Fruit fly (Drosophila melanogaster) whole organism, adult: Measurements from ENCODE around the gene CG17186.

Source experiments
- CG7045 ChIP-seq: fragments of 200-800 bp; sonication (Bioruptor generic); optimal IDR thresholded peaks from 2 replicates; lab custom pipeline; 2017; ENCODE audit warnings: missing biosample characterization, mild to moderate bottlenecking, missing genetic modification characterization
- Crg-1 ChIP-seq: fragments of 200-800 bp; sonication (Bioruptor generic); optimal IDR thresholded peaks from 2 replicates; lab custom pipeline; 2016; ENCODE audit warnings: missing biosample characterization, missing genetic modification characterization
- Hr96 ChIP-seq: fragments of 200-800 bp; sonication (Bioruptor generic); optimal IDR thresholded peaks from 2 replicates; lab custom pipeline; 2016; ENCODE audit warnings: missing biosample characterization, missing genetic modification characterization
- cic ChIP-seq: fragments of 200-800 bp; sonication (Bioruptor generic); optimal IDR thresholded peaks from 2 replicates; lab custom pipeline; 2017; ENCODE audit warnings: missing biosample characterization, mild to moderate bottlenecking, missing genetic modification characterization, moderate library complexity

dm6 chr3R:19905932-19906439, 28.7 kb upstream of the CG17186 start:
- TF ChIP-seq Crg-1 (GFP tag; lab: Kevin White, UChicago): peak; percentile 59
- peak; percentile 70 for TF ChIP-seq CG7045
- TF ChIP-seq cic (GFP tag; lab: Kevin White, UChicago): peak; percentile 73
- peak; percentile 73 for TF ChIP-seq Hr96 (GFP tag; lab: Kevin White, UChicago)
